3 fruit fly cellular contexts compared by ENCODE assay signal in genomic region chr2L:3893331-3893730, dm6.
TF ChIP-seq lines count a peak whose summit lies in the region.

No protein-coding gene starts in this region.

- peak; percentile 80 to 85 for TF ChIP-seq CTCF in S2 (optimal IDR thresholded peaks at IDR 0.05; lab: Kevin White, UChicago)
- TF ChIP-seq CTCF in whole organism, embryonic (GFP tag; optimal IDR thresholded peaks at IDR 0.05; lab: Kevin White, UChicago) = peak; percentile 81

TF ChIP-seq in whole organism, embryonic, 481 proteins besides CTCF, POLR2A, EP300 and RAD21:
- TF ChIP-seq CG14441 (GFP tag; IDR thresholded peaks at IDR 0.05; lab: Robert Waterston, UW) (no peak), gsb-n (tag; optimal IDR thresholded peaks at IDR 0.05; lab: Kevin White, UChicago) (no peak), CG16813 (GFP tag; IDR thresholded peaks at IDR 0.05; lab: Robert Waterston, UW; ENCODE audit: partially characterized antibody) (no peak), hth (optimal IDR thresholded peaks at IDR 0.05; lab: Kevin White, UChicago) (no peak), jumu (GFP tag; optimal IDR thresholded peaks at IDR 0.05; lab: Kevin White, UChicago) (no peak), CG11093 (GFP tag; IDR thresholded peaks at IDR 0.05; lab: Robert Waterston, UW) (0 out of 3 replicates have a peak, but pooled peaks have one; percentile 8), CG17328 (GFP tag; IDR thresholded peaks at IDR 0.05; lab: Robert Waterston, UW) (0 out of 2 replicates have a peak, but pooled peaks have one; percentile 11), CG18764 (GFP tag; optimal IDR thresholded peaks at IDR 0.05; lab: Kevin White, UChicago) (no peak), CG1792 (GFP tag; optimal IDR thresholded peaks at IDR 0.05; lab: Kevin White, UChicago) (no peak), Hr51 (GFP tag; optimal IDR thresholded peaks at IDR 0.05; lab: Kevin White, UChicago) (no peak), CG10959 (GFP tag; IDR thresholded peaks at IDR 0.05; lab: Robert Waterston, UW) (no peak), run (tag; optimal IDR thresholded peaks at IDR 0.05; lab: Kevin White, UChicago) (no peak), CG11456 (GFP tag; IDR thresholded peaks at IDR 0.05; lab: Robert Waterston, UW) (0 out of 3 replicates have a peak, but pooled peaks have one; percentile 28), tll (GFP tag; optimal IDR thresholded peaks at IDR 0.05; lab: Kevin White, UChicago) (peak in 1 of 2 experiments; percentile 58), CG6272 (GFP tag; IDR thresholded peaks at IDR 0.05; lab: Robert Waterston, UW) (peak; percentile 15; the same call in 1 of the 2 replicates), hbn (GFP tag; IDR thresholded peaks at IDR 0.05; lab: Robert Waterston, UW; ENCODE audit: partially characterized antibody) (no peak), slbo (GFP tag; IDR thresholded peaks at IDR 0.05; lab: Robert Waterston, UW) (0 out of 2 replicates have a peak, but pooled peaks have one; percentile 14), Lim3 (GFP tag; IDR thresholded peaks at IDR 0.05; lab: Robert Waterston, UW) (no peak), NK7.1 (GFP tag; optimal IDR thresholded peaks at IDR 0.05; lab: Kevin White, UChicago) (no peak), knrl (GFP tag; IDR thresholded peaks at IDR 0.05; lab: Robert Waterston, UW; ENCODE audit: partially characterized antibody) (no peak), CG2678 (tag; optimal IDR thresholded peaks at IDR 0.05; lab: Kevin White, UChicago) (no peak), Ssrp (tag; optimal IDR thresholded peaks at IDR 0.05; lab: Kevin White, UChicago) (no peak), ewg (GFP tag; optimal IDR thresholded peaks at IDR 0.05; lab: Kevin White, UChicago) (no peak), H2.0 (GFP tag; IDR thresholded peaks at IDR 0.05; lab: Robert Waterston, UW) (0 out of 2 replicates have a peak, but pooled peaks have one; percentile 41), CG10462 (GFP tag; optimal IDR thresholded peaks at IDR 0.05; lab: Kevin White, UChicago) (no peak), CG32532 (GFP tag; IDR thresholded peaks at IDR 0.05; lab: Robert Waterston, UW) (0 out of 2 replicates have a peak, but pooled peaks have one; percentile 7), CG1602 (GFP tag; optimal IDR thresholded peaks at IDR 0.05; lab: Kevin White, UChicago) (no peak), Mes4 (GFP tag; optimal IDR thresholded peaks at IDR 0.05; lab: Kevin White, UChicago) (no peak), Lhr (GFP tag; optimal IDR thresholded peaks at IDR 0.05; lab: Kevin White, UChicago) (no peak), Mad (GFP tag; optimal IDR thresholded peaks at IDR 0.05; lab: Kevin White, UChicago) (no peak), CG9932 (GFP tag; IDR thresholded peaks at IDR 0.05; lab: Robert Waterston, UW) (no peak), CG11398 (GFP tag; optimal IDR thresholded peaks at IDR 0.05; lab: Kevin White, UChicago) (no peak), CG17568 (GFP tag; optimal IDR thresholded peaks at IDR 0.05; lab: Kevin White, UChicago) (no peak)

TF ChIP-seq in whole organism, prepupa, 60 proteins besides CTCF, POLR2A, EP300 and RAD21:
- TF ChIP-seq Eip75B (GFP tag; optimal IDR thresholded peaks at IDR 0.05; lab: Kevin White, UChicago) (no peak), Sox102F (GFP tag; optimal IDR thresholded peaks at IDR 0.05; lab: Kevin White, UChicago) (no peak), Blimp-1 (GFP tag; optimal IDR thresholded peaks at IDR 0.05; lab: Kevin White, UChicago) (no peak), CG3919 (GFP tag; optimal IDR thresholded peaks at IDR 0.05; lab: Kevin White, UChicago) (no peak), Smox (GFP tag; optimal IDR thresholded peaks at IDR 0.05; lab: Kevin White, UChicago) (no peak), Eip78C (GFP tag; lab: Kevin White, UChicago) (peak; percentile 18), Hr38 (GFP tag; optimal IDR thresholded peaks at IDR 0.05; lab: Kevin White, UChicago) (no peak)
